Fruit fly (Drosophila melanogaster) whole organism, prepupa: ENCODE data around the gene CG7457.
A peak's percentile ranks its signal among the peaks of the same experiment; 100 is the strongest.

Source experiments
- CG1621 ChIP-seq: fragments of 200-800 bp; sonication (Bioruptor generic); optimal IDR thresholded peaks from 3 replicates; lab custom pipeline; 2018; ENCODE audit warnings: missing biosample characterization, mild to moderate bottlenecking, missing genetic modification characterization
- CG3032 ChIP-seq: fragments of 200-800 bp; optimal IDR thresholded peaks from 2 replicates; lab custom pipeline; 2019; ENCODE audit warnings: missing biosample characterization, mild to moderate bottlenecking, missing genetic modification characterization, moderate library complexity
- CG32006 ChIP-seq: fragments of 200-800 bp; sonication (Bioruptor generic); optimal IDR thresholded peaks from 3 replicates; lab custom pipeline; 2017; ENCODE audit warnings: missing biosample characterization, mild to moderate bottlenecking, missing genetic modification characterization
- CG34406 ChIP-seq: fragments of 200-800 bp; sonication (Bioruptor generic); optimal IDR thresholded peaks from 3 replicates; lab custom pipeline; 2016; ENCODE audit warnings: missing biosample characterization, missing genetic modification characterization
- CG3919 ChIP-seq: fragments of 200-800 bp; sonication (Bioruptor generic); optimal IDR thresholded peaks from 3 replicates; lab custom pipeline; 2016; ENCODE audit warnings: missing biosample characterization, missing genetic modification characterization
- CG4318 ChIP-seq: fragments of 200-800 bp; sonication (Bioruptor generic); optimal IDR thresholded peaks from 3 replicates; lab custom pipeline; 2017; ENCODE audit warnings: missing biosample characterization, mild to moderate bottlenecking, missing genetic modification characterization
- CG6163 ChIP-seq: fragments of 200-800 bp; sonication (Bioruptor generic); IDR thresholded peaks from 3 replicates; pipeline ENCODE4 v1.3.6; 2022; ENCODE audit warnings: missing biosample characterization, missing genetic modification characterization
- CG6276 ChIP-seq: fragments of 200-800 bp; sonication (Bioruptor generic); optimal IDR thresholded peaks from 2 replicates; lab custom pipeline; 2017; ENCODE audit warnings: missing biosample characterization, mild to moderate bottlenecking, missing genetic modification characterization
- CG6808 ChIP-seq: fragments of 200-800 bp; sonication (Bioruptor generic); optimal IDR thresholded peaks from 3 replicates; lab custom pipeline; 2017; ENCODE audit warnings: missing biosample characterization, missing genetic modification characterization, mild to moderate bottlenecking, moderate library complexity, missing genetic modification reagents
- CG7368 ChIP-seq: fragments of 200-800 bp; sonication (Bioruptor generic); optimal IDR thresholded peaks from 3 replicates; lab custom pipeline; 2016; ENCODE audit warnings: missing biosample characterization, missing genetic modification characterization
- CG8119 ChIP-seq: fragments of 200-800 bp; sonication (Bioruptor generic); IDR thresholded peaks from 3 replicates; pipeline ENCODE4 v1.3.6; 2022; ENCODE audit warnings: missing biosample characterization, missing genetic modification characterization
- CG8632 ChIP-seq: fragments of 200-800 bp; sonication (Bioruptor generic); optimal IDR thresholded peaks from 3 replicates; lab custom pipeline; 2016; ENCODE audit warnings: missing biosample characterization, missing genetic modification characterization
- CG9139 ChIP-seq: fragments of 200-800 bp; sonication (Bioruptor generic); optimal IDR thresholded peaks from 3 replicates; lab custom pipeline; 2017; ENCODE audit warnings: missing biosample characterization, mild to moderate bottlenecking, missing genetic modification characterization
- Eip75B ChIP-seq: fragments of 200-800 bp; sonication (Bioruptor generic); optimal IDR thresholded peaks from 3 replicates; lab custom pipeline; 2016; ENCODE audit warnings: missing biosample characterization, missing genetic modification characterization
- Eip78C ChIP-seq: fragments of 200-800 bp; sonication (Bioruptor generic); peaks from one replicate; lab custom pipeline; 2016; ENCODE audit warnings: missing biosample characterization, missing genetic modification characterization
- Met ChIP-seq: fragments of 200-800 bp; sonication (Bioruptor generic); optimal IDR thresholded peaks from 3 replicates; lab custom pipeline; 2016; ENCODE audit warnings: missing biosample characterization, missing genetic modification characterization
- Sox102F ChIP-seq: fragments of 200-800 bp; sonication (Bioruptor generic); optimal IDR thresholded peaks from 2 replicates; lab custom pipeline; 2016; ENCODE audit warnings: missing biosample characterization, mild to moderate bottlenecking, missing genetic modification characterization
- Sox15 ChIP-seq: fragments of 200-800 bp; sonication (Bioruptor generic); optimal IDR thresholded peaks from 3 replicates; lab custom pipeline; 2016; ENCODE audit warnings: missing biosample characterization, missing genetic modification characterization
- dac ChIP-seq: fragments of 200-800 bp; sonication (Bioruptor generic); optimal IDR thresholded peaks from 2 replicates; lab custom pipeline; 2017; ENCODE audit warnings: missing biosample characterization, mild to moderate bottlenecking, missing genetic modification characterization
- dsx ChIP-seq: fragments of 200-800 bp; optimal IDR thresholded peaks from 3 replicates; lab custom pipeline; 2019; ENCODE audit warnings: missing biosample characterization, mild to moderate bottlenecking, missing genetic modification characterization, moderate library complexity; ENCODE audit not compliant: poor library complexity, severe bottlenecking
- fd59A ChIP-seq: fragments of 200-800 bp; sonication (Bioruptor generic); optimal IDR thresholded peaks from 2 replicates; lab custom pipeline; 2017; ENCODE audit warnings: missing biosample characterization, mild to moderate bottlenecking, missing genetic modification characterization, missing genetic modification reagents
- fd85E ChIP-seq: fragments of 200-800 bp; sonication (Bioruptor generic); optimal IDR thresholded peaks from 3 replicates; lab custom pipeline; 2016; ENCODE audit warnings: missing biosample characterization, missing genetic modification characterization
- fkh ChIP-seq: fragments of 200-800 bp; sonication (Bioruptor generic); optimal IDR thresholded peaks from 3 replicates; lab custom pipeline; 2017; ENCODE audit warnings: missing biosample characterization, mild to moderate bottlenecking, missing genetic modification characterization, moderate library complexity
- lz ChIP-seq: fragments of 200-800 bp; sonication (Bioruptor generic); optimal IDR thresholded peaks from 3 replicates; lab custom pipeline; 2016; ENCODE audit warnings: missing biosample characterization, missing genetic modification characterization
- pdm3 ChIP-seq: fragments of 200-800 bp; sonication (Bioruptor generic); optimal IDR thresholded peaks from 3 replicates; lab custom pipeline; 2016; ENCODE audit warnings: missing biosample characterization, missing genetic modification characterization
- spab ChIP-seq: fragments of 200-800 bp; sonication (Bioruptor generic); optimal IDR thresholded peaks from 2 replicates; lab custom pipeline; 2017; ENCODE audit warnings: missing biosample characterization, mild to moderate bottlenecking, missing genetic modification characterization, missing genetic modification reagents
- ss ChIP-seq, 2 experiments: fragments of 200-800 bp; sonication (Bioruptor generic); optimal IDR thresholded peaks; 2 replicates in 1 of 2; 3 replicates in 1 of 2; lab custom pipeline; 2017 to 2018; ENCODE audit warnings: mild to moderate bottlenecking in 2 of 2, missing biosample characterization in 2 of 2, missing genetic modification characterization in 2 of 2, moderate library complexity in 1 of 2
- svp ChIP-seq: fragments of 200-800 bp; sonication (Bioruptor generic); peaks from one replicate; lab custom pipeline; 2016; ENCODE audit warnings: missing biosample characterization, missing genetic modification characterization
- vri ChIP-seq: fragments of 200-800 bp; sonication (Bioruptor generic); optimal IDR thresholded peaks from 3 replicates; lab custom pipeline; 2016; ENCODE audit warnings: missing biosample characterization, mild to moderate bottlenecking, missing genetic modification characterization

CG7457 gene

dm6 chr3L:7759835-7760780 lies 33.8 kb upstream of the CG7457 start, which contains the start of gene Hn:
Hn (plus strand) TSS chr3L:7760453.
- TF ChIP-seq dac (GFP tag; lab: Kevin White, UChicago) (no peak), svp (GFP tag; lab: Kevin White, UChicago) (peak; percentile 97)

dm6 chr3L:7754109-7754508 lies 27.8 kb upstream of the CG7457 start, which contains the start of gene CG7409:
CG7409 (plus strand) TSS chr3L:7754409.
- TF ChIP-seq fd85E (GFP tag; lab: Kevin White, UChicago) (no peak), Met (GFP tag; lab: Kevin White, UChicago) (no peak), lz (no peak), spab (GFP tag; lab: Kevin White, UChicago) (no peak), CG9139 (GFP tag; lab: Kevin White, UChicago) (no peak), CG34406 (no peak), CG3032 (tag; lab: Kevin White, UChicago) (no peak), fkh (GFP tag; lab: Kevin White, UChicago) (no peak)

- TF ChIP-seq fd59A (GFP tag; lab: Kevin White, UChicago) (no peak), Eip78C (GFP tag; lab: Kevin White, UChicago) (peak; percentile 25)
Measured at dm6 chr3L:7747044-7747443, 20.8 kb upstream of the CG7457 start, which contains the start of gene CG13685. CG13685 (plus strand) TSS chr3L:7747344.

dm6 chr3L:7743741-7744140 lies 17.5 kb upstream of the CG7457 start:
- no peak for TF ChIP-seq CG1621 (tag; lab: Kevin White, UChicago)
- TF ChIP-seq CG3032 (tag; lab: Kevin White, UChicago), result no peak
- no peak for TF ChIP-seq Sox15
- no peak for TF ChIP-seq CG8632 (GFP tag; lab: Kevin White, UChicago)
- no peak for TF ChIP-seq dac (GFP tag; lab: Kevin White, UChicago)
- peak; percentile 92 for TF ChIP-seq dsx (GFP tag; lab: Kevin White, UChicago)
- no peak for TF ChIP-seq CG8119 (GFP tag; lab: Robert Waterston, UW)
- TF ChIP-seq, all 60 proteins: peak for 1

- TF ChIP-seq fkh (GFP tag; lab: Kevin White, UChicago), result no peak
- no peak for TF ChIP-seq fd59A (GFP tag; lab: Kevin White, UChicago)
- no peak for TF ChIP-seq vri
- TF ChIP-seq Eip75B, result no peak
- no peak for TF ChIP-seq CG3919 (GFP tag; lab: Kevin White, UChicago)
- TF ChIP-seq CG6808 (GFP tag; lab: Kevin White, UChicago), result no peak
- no peak for TF ChIP-seq ss (GFP tag; optimal IDR thresholded peaks at IDR 0.05; lab: Kevin White, UChicago)
- no peak for TF ChIP-seq CG6163 (GFP tag; lab: Robert Waterston, UW)
- no peak for TF ChIP-seq CG4318 (GFP tag; lab: Kevin White, UChicago)
- TF ChIP-seq CG7368 (GFP tag; lab: Kevin White, UChicago), result no peak
- TF ChIP-seq CG6276 (GFP tag; lab: Kevin White, UChicago), result no peak
- no peak for TF ChIP-seq CG1621 (tag; lab: Kevin White, UChicago)
- no peak for TF ChIP-seq CG32006 (GFP tag; lab: Kevin White, UChicago)
- no peak for TF ChIP-seq pdm3 (GFP tag; lab: Kevin White, UChicago)
- no peak for TF ChIP-seq Sox102F
- TF ChIP-seq, all 60 proteins: peak for 0
Measured at dm6 chr3L:7742941-7743340, 16.7 kb upstream of the CG7457 start, which contains the start of gene Snmp2. Snmp2 (minus strand) TSS chr3L:7743041.
